Worm (Caenorhabditis elegans) whole organism, young adult: ENCODE measurements around the gene msp-33.

Experiments used
- B0261.1 ChIP-seq: sonication (generic microtip); optimal IDR thresholded peaks from 2 replicates; lab custom pipeline; 2016; ENCODE audit warnings: mild to moderate bottlenecking, missing genetic modification characterization, moderate library complexity, missing compliant biosample characterization
- B0336.3 ChIP-seq: fragments of 200-800 bp; sonication (Bioruptor generic); IDR thresholded peaks from 2 replicates; pipeline ENCODE4 v1.3.6; 2022; ENCODE audit warnings: missing genetic modification characterization, missing compliant biosample characterization
- C17E4.6 ChIP-seq: fragments of 200-800 bp; sonication (Bioruptor generic); IDR thresholded peaks from 2 replicates; pipeline ENCODE4 v1.3.6; 2022; ENCODE audit warnings: missing genetic modification reagents, missing genetic modification characterization, missing compliant biosample characterization
- F10E7.11 ChIP-seq: sonication (generic microtip); optimal IDR thresholded peaks from 2 replicates; lab custom pipeline; 2017; ENCODE audit warnings: mild to moderate bottlenecking, missing genetic modification characterization, moderate library complexity, missing compliant biosample characterization
- F39B2.1 ChIP-seq: fragments of 200-800 bp; sonication (Bioruptor generic); IDR thresholded peaks from 2 replicates; pipeline ENCODE4 v1.3.6; 2022; ENCODE audit warnings: missing genetic modification reagents, missing genetic modification characterization, missing compliant biosample characterization
- F52B5.7 ChIP-seq: sonication (generic microtip); optimal IDR thresholded peaks from 2 replicates; lab custom pipeline; 2016; ENCODE audit warnings: mild to moderate bottlenecking, missing genetic modification characterization, missing compliant biosample characterization
- K11D2.4 ChIP-seq: fragments of 200-800 bp; sonication (Bioruptor generic); IDR thresholded peaks from 2 replicates; pipeline ENCODE4 v1.3.6; 2022; ENCODE audit warnings: missing genetic modification reagents, missing genetic modification characterization, missing compliant biosample characterization
- Y53G8AR.9 ChIP-seq: fragments of 200-800 bp; sonication (Bioruptor generic); conservative IDR thresholded peaks from 2 replicates; pipeline ENCODE4 v1.3.6; 2022; ENCODE audit warnings: missing genetic modification reagents, missing genetic modification characterization, missing compliant biosample characterization
- Y56A3A.18 ChIP-seq: fragments of 200-800 bp; sonication (Bioruptor generic); IDR thresholded peaks from 2 replicates; pipeline ENCODE4 v1.3.6; 2022; ENCODE audit warnings: missing genetic modification reagents, missing genetic modification characterization, missing compliant biosample characterization
- Y79H2A.3 ChIP-seq: fragments of 200-800 bp; sonication (Bioruptor generic); conservative IDR thresholded peaks from 2 replicates; pipeline ENCODE4 v1.3.6; 2022; ENCODE audit warnings: missing genetic modification reagents, missing genetic modification characterization, missing compliant biosample characterization
- ama-1 ChIP-seq, 3 experiments: fragments of 150-350 bp in 1 of 3; sonication (generic microtip) in 2 of 3; optimal IDR thresholded peaks; 2 replicates each; lab custom pipeline; 2014 to 2018; ENCODE audit warnings: missing biosample characterization in 2 of 3, missing genetic modification characterization in 2 of 3, missing genetic modification reagents in 2 of 3
- aptf-3 ChIP-seq: fragments of 200-800 bp; sonication (Bioruptor generic); IDR thresholded peaks from 2 replicates; pipeline ENCODE4 v1.3.6; 2022; ENCODE audit warnings: missing genetic modification characterization, missing compliant biosample characterization
- ccch-3 ChIP-seq: fragments of 200-800 bp; sonication (Bioruptor generic); optimal IDR thresholded peaks from 2 replicates; lab custom pipeline; 2018; ENCODE audit warnings: mild to moderate bottlenecking, missing genetic modification characterization, missing compliant biosample characterization
- cebp-1 ChIP-seq, 2 experiments: fragments of 200-800 bp in 1 of 2; sonication (Bioruptor generic) in 1 of 2; sonication (generic microtip) in 1 of 2; IDR thresholded peaks in 1 of 2; optimal IDR thresholded peaks in 1 of 2; 2 replicates each; pipeline versions ENCODE4 v1.3.6 to Lab custom; 2017 to 2022; ENCODE audit warnings: missing compliant biosample characterization in 2 of 2, missing genetic modification characterization in 2 of 2, mild to moderate bottlenecking in 1 of 2, missing genetic modification reagents in 1 of 2, moderate library complexity in 1 of 2
- cebp-2 ChIP-seq: fragments of 200-800 bp; sonication (Bioruptor generic); IDR thresholded peaks from 2 replicates; pipeline ENCODE4 v1.3.6; 2022; ENCODE audit warnings: missing genetic modification characterization, missing compliant biosample characterization
- ceh-40 ChIP-seq: fragments of 200-800 bp; sonication (Bioruptor generic); IDR thresholded peaks from 2 replicates; pipeline ENCODE4 v1.3.6; 2022; ENCODE audit warnings: missing genetic modification characterization, missing compliant biosample characterization
- ceh-79 ChIP-seq: sonication (generic microtip); optimal IDR thresholded peaks from 2 replicates; lab custom pipeline; 2017; ENCODE audit warnings: mild to moderate bottlenecking, missing genetic modification characterization, missing compliant biosample characterization
- chd-7 ChIP-seq: sonication (generic microtip); optimal IDR thresholded peaks from 2 replicates; lab custom pipeline; 2016; ENCODE audit warnings: mild to moderate bottlenecking, missing genetic modification characterization, moderate library complexity, missing compliant biosample characterization
- die-1 ChIP-seq: sonication (generic microtip); optimal IDR thresholded peaks from 2 replicates; lab custom pipeline; 2016; ENCODE audit warnings: missing genotype, mild to moderate bottlenecking, missing genetic modification characterization, missing compliant biosample characterization
- dpff-1 ChIP-seq: sonication (generic microtip); optimal IDR thresholded peaks from 2 replicates; lab custom pipeline; 2017; ENCODE audit warnings: mild to moderate bottlenecking, missing genetic modification characterization, missing compliant biosample characterization
- ekl-4 ChIP-seq: fragments of 200-800 bp; sonication (Bioruptor generic); IDR thresholded peaks from 2 replicates; pipeline ENCODE4 v1.3.6; 2022; ENCODE audit warnings: missing genetic modification reagents, missing genetic modification characterization, missing compliant biosample characterization
- fkh-3 ChIP-seq: sonication (generic microtip); optimal IDR thresholded peaks from 2 replicates; lab custom pipeline; 2016; ENCODE audit warnings: mild to moderate bottlenecking, missing genetic modification characterization, missing compliant biosample characterization
- gei-17 ChIP-seq: fragments of 200-800 bp; sonication (Bioruptor generic); optimal IDR thresholded peaks from 2 replicates; lab custom pipeline; 2018; ENCODE audit warnings: mild to moderate bottlenecking, missing genetic modification characterization, missing compliant biosample characterization
- hmg-1.2 ChIP-seq: fragments of 200-800 bp; sonication (Bioruptor generic); IDR thresholded peaks from 2 replicates; pipeline ENCODE4 v1.3.6; 2022; ENCODE audit warnings: missing genetic modification reagents, missing genetic modification characterization, missing compliant biosample characterization
- hmg-20 ChIP-seq: fragments of 200-800 bp; sonication (Bioruptor generic); IDR thresholded peaks from 2 replicates; pipeline ENCODE4 v1.3.6; 2022; ENCODE audit warnings: missing genetic modification reagents, missing genetic modification characterization, missing compliant biosample characterization
- let-526 ChIP-seq: fragments of 200-800 bp; sonication (Bioruptor generic); IDR thresholded peaks from 2 replicates; pipeline ENCODE4 v1.3.6; 2022; ENCODE audit warnings: missing genetic modification reagents, missing genetic modification characterization, missing compliant biosample characterization
- lin-26 ChIP-seq: fragments of 200-800 bp; sonication (Bioruptor generic); IDR thresholded peaks from 2 replicates; pipeline ENCODE4 v1.3.6; 2022; ENCODE audit warnings: missing genetic modification reagents, missing genetic modification characterization, missing compliant biosample characterization
- lin-54 ChIP-seq: fragments of 200-800 bp; sonication (Bioruptor generic); optimal IDR thresholded peaks from 2 replicates; lab custom pipeline; 2018; ENCODE audit warnings: mild to moderate bottlenecking, missing genetic modification characterization, missing compliant biosample characterization
- lsl-1 ChIP-seq: fragments of 200-800 bp; sonication (Bioruptor generic); optimal IDR thresholded peaks from 2 replicates; lab custom pipeline; 2018; ENCODE audit warnings: mild to moderate bottlenecking, missing genetic modification characterization, moderate library complexity, missing compliant biosample characterization
- madf-10 ChIP-seq: sonication (generic microtip); optimal IDR thresholded peaks from 2 replicates; lab custom pipeline; 2016; ENCODE audit warnings: mild to moderate bottlenecking, missing genetic modification characterization, missing compliant biosample characterization
- madf-3 ChIP-seq: fragments of 200-800 bp; sonication (Bioruptor generic); IDR thresholded peaks from 2 replicates; pipeline ENCODE4 v1.3.6; 2022; ENCODE audit warnings: missing genetic modification reagents, missing genetic modification characterization, missing compliant biosample characterization
- madf-6 ChIP-seq: fragments of 200-800 bp; sonication (Bioruptor generic); IDR thresholded peaks from 2 replicates; pipeline ENCODE4 v1.3.6; 2022; ENCODE audit warnings: missing genetic modification reagents, missing genetic modification characterization, missing compliant biosample characterization
- madf-8 ChIP-seq: fragments of 200-800 bp; sonication (Bioruptor generic); conservative IDR thresholded peaks from 2 replicates; pipeline ENCODE4 v1.3.6; 2022; ENCODE audit warnings: missing genetic modification reagents, missing genetic modification characterization, missing compliant biosample characterization
- mcd-1 ChIP-seq: fragments of 200-800 bp; sonication (Bioruptor generic); IDR thresholded peaks from 2 replicates; pipeline ENCODE4 v1.3.6; 2022; ENCODE audit warnings: missing genetic modification reagents, missing genetic modification characterization, missing compliant biosample characterization
- mel-28 ChIP-seq: sonication (generic microtip); optimal IDR thresholded peaks from 2 replicates; lab custom pipeline; 2016; ENCODE audit warnings: borderline replicate concordance, mild to moderate bottlenecking, missing genetic modification characterization, missing compliant biosample characterization
- mes-4 ChIP-seq: sonication (generic microtip); optimal IDR thresholded peaks from 2 replicates; lab custom pipeline; 2016; ENCODE audit warnings: missing genotype, missing genetic modification characterization, missing compliant biosample characterization
- nhr-27 ChIP-seq: fragments of 200-800 bp; sonication (Bioruptor generic); optimal IDR thresholded peaks from 2 replicates; lab custom pipeline; 2018; ENCODE audit warnings: mild to moderate bottlenecking, missing genetic modification characterization, moderate library complexity, missing compliant biosample characterization
- nhr-80 ChIP-seq: sonication (generic microtip); optimal IDR thresholded peaks from 2 replicates; lab custom pipeline; 2016; ENCODE audit warnings: missing genetic modification characterization, missing compliant biosample characterization
- nhr-90 ChIP-seq: sonication (generic microtip); optimal IDR thresholded peaks from 2 replicates; lab custom pipeline; 2016; ENCODE audit warnings: missing genotype, mild to moderate bottlenecking, missing genetic modification characterization, missing compliant biosample characterization
- pbrm-1 ChIP-seq: fragments of 200-800 bp; sonication (Bioruptor generic); IDR thresholded peaks from 2 replicates; pipeline ENCODE4 v1.3.6; 2022; ENCODE audit warnings: missing genetic modification reagents, missing genetic modification characterization, missing compliant biosample characterization
- rcor-1 ChIP-seq: fragments of 200-800 bp; sonication (Bioruptor generic); IDR thresholded peaks from 2 replicates; pipeline ENCODE4 v1.3.6; 2022; ENCODE audit warnings: missing genetic modification reagents, missing genetic modification characterization, missing compliant biosample characterization
- snpc-4 ChIP-seq, 5 experiments: fragments of 150-350 bp in 1 of 5; sonication (generic microtip) in 4 of 5; optimal IDR thresholded peaks; 2 replicates each; lab custom pipeline; 2014 to 2018; ENCODE audit warnings: missing genetic modification characterization in 5 of 5, missing biosample characterization in 3 of 5, antibody characterized with exemption in 2 of 5, mild to moderate bottlenecking in 2 of 5, missing compliant biosample characterization in 2 of 5, missing genotype in 2 of 5, moderate library complexity in 2 of 5, missing genetic modification reagents in 1 of 5
- zim-3 ChIP-seq: sonication (generic microtip); optimal IDR thresholded peaks from 2 replicates; lab custom pipeline; 2017; ENCODE audit warnings: mild to moderate bottlenecking, missing genetic modification characterization, moderate library complexity, missing compliant biosample characterization
- ztf-18 ChIP-seq: sonication (generic microtip); optimal IDR thresholded peaks from 2 replicates; lab custom pipeline; 2016; ENCODE audit warnings: missing genotype, mild to moderate bottlenecking, missing genetic modification characterization, missing compliant biosample characterization
- ztf-26 ChIP-seq: sonication (generic microtip); optimal IDR thresholded peaks from 2 replicates; lab custom pipeline; 2017; ENCODE audit warnings: missing genetic modification characterization, missing compliant biosample characterization
- ztf-6 ChIP-seq: fragments of 200-800 bp; sonication (Bioruptor generic); IDR thresholded peaks from 2 replicates; pipeline ENCODE4 v1.3.6; 2022; ENCODE audit warnings: missing genetic modification reagents, missing genetic modification characterization, missing compliant biosample characterization

The msp-33 gene

DNA sequence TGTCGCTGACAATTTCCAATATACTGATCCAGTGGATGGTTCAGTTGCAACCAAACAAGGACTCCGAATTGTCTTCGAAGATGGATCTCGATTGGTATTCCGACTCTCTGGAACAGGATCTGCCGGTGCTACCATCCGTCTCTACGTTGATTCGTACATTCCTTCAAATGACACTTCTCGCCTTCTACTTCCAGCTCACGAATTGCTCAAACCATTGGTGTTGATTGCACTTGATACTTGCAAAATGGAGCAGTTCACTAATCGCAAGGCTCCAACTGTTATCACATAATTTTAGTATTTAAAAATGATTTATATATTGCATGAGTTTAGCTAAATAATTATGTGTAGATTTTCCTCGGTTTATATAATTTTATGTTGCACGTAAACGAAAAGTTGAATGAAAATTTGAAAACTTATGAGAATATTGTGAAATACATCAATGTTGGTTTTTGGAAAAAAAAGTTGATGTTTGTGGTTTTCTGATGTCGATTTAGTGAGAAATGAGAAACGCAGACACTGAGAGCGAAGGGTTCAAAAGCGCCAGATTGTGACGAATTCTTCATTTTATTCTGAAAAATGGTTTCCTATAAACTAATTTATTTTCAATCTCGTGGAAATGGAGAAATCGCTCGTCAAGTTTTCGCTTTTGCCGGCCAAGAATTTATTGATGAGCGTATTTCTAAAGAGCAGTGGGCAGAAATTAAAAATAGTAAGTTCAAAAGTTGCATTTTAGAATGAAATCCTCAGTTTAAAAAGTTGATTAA is 1.3 kb downstream of the msp-33 start, which contains the start of gene gst-9 (continued):
- TF ChIP-seq snpc-4 (GFP tag; optimal IDR thresholded peaks at IDR 0.05; lab: Kevin White, UChicago): no peak
- peak in 2 of 4 experiments; percentile 4 to 16 for TF ChIP-seq snpc-4 (tag; optimal IDR thresholded peaks at IDR 0.05; lab: Kevin White, UChicago)
- TF ChIP-seq K11D2.4: peak; percentile 68; the same call in 1 of the 2 replicates
- no peak for TF ChIP-seq F10E7.11 (tag; lab: Kevin White, UChicago)
- TF ChIP-seq zim-3 (tag; lab: Kevin White, UChicago): peak; percentile 11
- peak; percentile 54 for TF ChIP-seq ama-1 (optimal IDR thresholded peaks at IDR 0.05; lab: Kevin White, UChicago)
- no peak for TF ChIP-seq ama-1 (GFP tag; optimal IDR thresholded peaks at IDR 0.05; lab: Kevin White, UChicago)
- TF ChIP-seq Y53G8AR.9 (GFP tag; lab: Robert Waterston, UW): peak; percentile 83
- TF ChIP-seq B0336.3 (GFP tag; lab: Robert Waterston, UW): peak; percentile 69
- peak; percentile 6 for TF ChIP-seq madf-10 (tag; lab: Kevin White, UChicago)
- TF ChIP-seq lin-54 (GFP tag; lab: Kevin White, UChicago): peak; percentile 53
- peak; percentile 51 for TF ChIP-seq F52B5.7
- TF ChIP-seq aptf-3 (GFP tag; lab: Robert Waterston, UW): no peak
- no peak for TF ChIP-seq B0261.1 (tag; lab: Kevin White, UChicago)
- no peak for TF ChIP-seq ztf-18 (tag; lab: Kevin White, UChicago)
- TF ChIP-seq die-1 (tag; lab: Kevin White, UChicago): no peak
- no peak for TF ChIP-seq Y79H2A.3 (GFP tag; lab: Robert Waterston, UW)
- no peak for TF ChIP-seq F39B2.1 (GFP tag; lab: Robert Waterston, UW)
- peak; percentile 28 for TF ChIP-seq chd-7 (tag; lab: Kevin White, UChicago)
- no peak for TF ChIP-seq fkh-3 (tag; lab: Kevin White, UChicago)
- peak; percentile 55 for TF ChIP-seq ceh-79 (tag; lab: Kevin White, UChicago)
- peak; percentile 68 for TF ChIP-seq cebp-1 (GFP tag; IDR thresholded peaks at IDR 0.05; lab: Robert Waterston, UW)
- peak; percentile 82 for TF ChIP-seq cebp-1 (tag; optimal IDR thresholded peaks at IDR 0.05; lab: Kevin White, UChicago)
- TF ChIP-seq nhr-80 (tag; lab: Kevin White, UChicago): peak; percentile 40
- peak; percentile 30; the same call in 1 of the 2 replicates for TF ChIP-seq mcd-1 (GFP tag; lab: Robert Waterston, UW)
- TF ChIP-seq madf-6 (GFP tag; lab: Robert Waterston, UW): peak; percentile 55; the same call in 1 of the 2 replicates
- no peak for TF ChIP-seq C17E4.6
- TF ChIP-seq madf-8 (GFP tag; lab: Robert Waterston, UW): no peak
- TF ChIP-seq rcor-1: no peak
- 0 out of 2 replicates have a peak, but pooled peaks have one; percentile 5 for TF ChIP-seq cebp-2 (GFP tag; lab: Robert Waterston, UW)
- TF ChIP-seq mel-28 (tag; lab: Kevin White, UChicago): no peak
- no peak for TF ChIP-seq let-526 (GFP tag; lab: Robert Waterston, UW)
- TF ChIP-seq nhr-90 (tag; lab: Kevin White, UChicago): peak; percentile 36
- TF ChIP-seq Y56A3A.18 (GFP tag; lab: Robert Waterston, UW): peak; percentile 76
- TF ChIP-seq mes-4 (tag; lab: Kevin White, UChicago): no peak
- TF ChIP-seq ccch-3 (GFP tag; lab: Kevin White, UChicago): no peak
- no peak for TF ChIP-seq nhr-27 (tag; lab: Kevin White, UChicago)
- TF ChIP-seq pbrm-1 (GFP tag; lab: Robert Waterston, UW): 0 out of 2 replicates have a peak, but pooled peaks have one; percentile 53
- TF ChIP-seq dpff-1 (tag; lab: Kevin White, UChicago): no peak
- TF ChIP-seq hmg-20 (GFP tag; lab: Robert Waterston, UW): no peak
- TF ChIP-seq lin-26 (GFP tag; lab: Robert Waterston, UW): 0 out of 2 replicates have a peak, but pooled peaks have one; percentile 50
- peak; percentile 5 for TF ChIP-seq lsl-1
- TF ChIP-seq hmg-1.2: peak; percentile 36
- no peak for TF ChIP-seq ztf-6 (GFP tag; lab: Robert Waterston, UW)
- peak; percentile 46 for TF ChIP-seq ztf-26 (tag; lab: Kevin White, UChicago)
- peak; percentile 71; the same call in 1 of the 2 replicates for TF ChIP-seq ekl-4 (GFP tag; lab: Robert Waterston, UW)
- TF ChIP-seq gei-17: peak; percentile 14
- TF ChIP-seq ceh-40 (GFP tag; lab: Robert Waterston, UW): 0 out of 2 replicates have a peak, but pooled peaks have one; percentile 13
- peak; percentile 44; the same call in 1 of the 2 replicates for TF ChIP-seq madf-3 (GFP tag; lab: Robert Waterston, UW)
